Fruit fly (Drosophila melanogaster) whole organism, wandering third instar larva: ENCODE data around the gene CG6656.

Source experiments
- Hnf4 ChIP-seq: fragments of 200-800 bp; sonication (Bioruptor generic); optimal IDR thresholded peaks from 2 replicates; lab custom pipeline; 2016; ENCODE audit warnings: missing biosample characterization, mild to moderate bottlenecking, missing genetic modification characterization
- Hr78 ChIP-seq: fragments of >200 bp; optimal IDR thresholded peaks from 2 replicates; lab custom pipeline; 2017; ENCODE audit warnings: missing biosample characterization, missing genetic modification characterization
- brk ChIP-seq: fragments of 200-800 bp; sonication (Bioruptor generic); optimal IDR thresholded peaks from 2 replicates; lab custom pipeline; 2016; ENCODE audit warnings: missing biosample characterization, mild to moderate bottlenecking, missing genetic modification characterization
- ey ChIP-seq: fragments of 200-800 bp; sonication (Bioruptor generic); optimal IDR thresholded peaks from 2 replicates; lab custom pipeline; 2016; ENCODE audit warnings: missing biosample characterization, missing genetic modification characterization
- usp ChIP-seq: fragments of >200 bp; optimal IDR thresholded peaks from 2 replicates; lab custom pipeline; 2017; ENCODE audit warnings: missing biosample characterization, missing genetic modification characterization

- no peak for TF ChIP-seq Hnf4 (GFP tag; lab: Kevin White, UChicago)
- no peak for TF ChIP-seq brk (GFP tag; lab: Kevin White, UChicago)
- no peak for TF ChIP-seq usp (GFP tag; lab: Kevin White, UChicago)
- TF ChIP-seq ey (GFP tag; lab: Kevin White, UChicago), result no peak
- TF ChIP-seq Hr78 (GFP tag; lab: Kevin White, UChicago), result no peak
Measured at dm6 chr3R:21834234-21835070, 40.6 kb upstream of the CG6656 start.
